Worm (Caenorhabditis elegans) whole organism, late embryonic: ENCODE data around the gene F55B11.5.
"Not testable (repeated sequence)": the region's sequence is repeated elsewhere in the genome, so short reads cannot be mapped to it uniquely, and the experiment has no call there.

ENCODE experiments used
- ama-1 ChIP-seq: fragments of 150-350 bp; optimal IDR thresholded peaks from 2 replicates; lab custom pipeline; 2014
- ceh-22 ChIP-seq: sonication (generic microtip); optimal IDR thresholded peaks from 2 replicates; lab custom pipeline; 2017; ENCODE audit warnings: missing biosample characterization, missing genetic modification characterization
- ceh-9 ChIP-seq: sonication (generic microtip); optimal IDR thresholded peaks from 2 replicates; lab custom pipeline; 2016; ENCODE audit warnings: mild to moderate bottlenecking, missing genetic modification characterization, inconsistent platforms, missing compliant biosample characterization
- dve-1 ChIP-seq: sonication (generic microtip); optimal IDR thresholded peaks from 2 replicates; lab custom pipeline; 2017; ENCODE audit warnings: antibody characterized with exemption, mild to moderate bottlenecking, missing genetic modification characterization, missing compliant biosample characterization
- hlh-6 ChIP-seq: sonication (generic microtip); optimal IDR thresholded peaks from 2 replicates; lab custom pipeline; 2016; ENCODE audit warnings: missing genotype, missing genetic modification characterization, missing compliant biosample characterization
- madf-2 ChIP-seq: sonication (generic microtip); optimal IDR thresholded peaks from 2 replicates; lab custom pipeline; 2017; ENCODE audit warnings: missing genetic modification characterization, missing compliant biosample characterization
- nfya-1 ChIP-seq: sonication (generic microtip); optimal IDR thresholded peaks from 2 replicates; lab custom pipeline; 2017; ENCODE audit warnings: missing genetic modification characterization, mild to moderate bottlenecking, missing compliant biosample characterization, antibody characterized with exemption, moderate library complexity
- pat-9 ChIP-seq: fragments of 200-800 bp; sonication (Bioruptor generic); optimal IDR thresholded peaks from 2 replicates; lab custom pipeline; 2018; ENCODE audit warnings: mild to moderate bottlenecking, missing genetic modification characterization, moderate library complexity, missing compliant biosample characterization
- unc-42 ChIP-seq: sonication (generic microtip); optimal IDR thresholded peaks from 2 replicates; lab custom pipeline; 2016; ENCODE audit warnings: missing genotype, missing genetic modification characterization, missing compliant biosample characterization
- unc-55 ChIP-seq: sonication (generic microtip); optimal IDR thresholded peaks from 2 replicates; lab custom pipeline; 2017; ENCODE audit warnings: missing biosample characterization, missing genetic modification reagents, missing genetic modification characterization

- TF ChIP-seq ama-1 (lab: Kevin White, UChicago); ceh-22 (tag; lab: Kevin White, UChicago); ceh-9 (tag; lab: Kevin White, UChicago); hlh-6; unc-42 (tag; lab: Kevin White, UChicago); unc-55 (GFP tag; lab: Kevin White, UChicago); nfya-1 (tag; lab: Kevin White, UChicago); madf-2 (tag; lab: Kevin White, UChicago); dve-1 (tag; lab: Kevin White, UChicago); pat-9: not testable (repeated sequence)
Observed at ce11 chrIV:14427395-14427794, at the start of gene F55B11.5.
